Comparison of ENCODE assay signal across 1 fruit fly cellular context in the genomic region with DNA sequence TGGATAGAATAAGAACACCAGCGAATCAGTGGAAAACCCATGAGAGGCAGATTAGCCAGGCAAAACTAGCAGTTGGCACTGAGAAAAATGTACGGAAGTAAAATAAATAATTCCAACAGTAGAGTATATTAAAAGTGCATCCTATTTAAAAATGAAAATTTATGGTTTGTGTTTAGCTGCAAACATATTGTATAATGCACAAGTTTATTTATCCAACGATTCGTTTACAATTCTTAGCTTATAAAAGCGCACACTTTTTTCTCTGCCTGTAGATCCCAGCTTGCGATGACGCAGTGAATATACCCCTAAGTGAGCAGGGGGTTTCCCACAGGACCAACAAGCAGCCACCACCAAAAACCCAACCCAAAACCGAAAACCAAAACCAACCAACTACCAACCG.
TF ChIP-seq lines count a peak whose summit lies in the region.

No protein-coding gene starts in this region.

TF ChIP-seq in whole organism, embryonic, 481 proteins besides CTCF, POLR2A, EP300 and RAD21 (continued from another document and continues in another):
- TF ChIP-seq CG9215 (GFP tag; IDR thresholded peaks at IDR 0.05; lab: Robert Waterston, UW) (peak; percentile 7; the same call in 1 of the 2 replicates), CG7839 (tag; optimal IDR thresholded peaks at IDR 0.05; lab: Kevin White, UChicago) (peak; percentile 41), mld (GFP tag; IDR thresholded peaks at IDR 0.05; lab: Robert Waterston, UW; ENCODE audit: partially characterized antibody) (no peak), grau (tag; optimal IDR thresholded peaks at IDR 0.05; lab: Kevin White, UChicago) (peak; percentile 43), trem (tag; optimal IDR thresholded peaks at IDR 0.05; lab: Kevin White, UChicago) (peak; percentile 73), CG32532 (GFP tag; IDR thresholded peaks at IDR 0.05; lab: Robert Waterston, UW) (0 out of 2 replicates have a peak, but pooled peaks have one; percentile 11), CG33213 (GFP tag; optimal IDR thresholded peaks at IDR 0.05; lab: Kevin White, UChicago) (peak; percentile 46), sc (optimal IDR thresholded peaks at IDR 0.05; lab: Kevin White, UChicago) (no peak), sc (GFP tag; optimal IDR thresholded peaks at IDR 0.05; lab: Kevin White, UChicago) (peak; percentile 40), CG11456 (GFP tag; IDR thresholded peaks at IDR 0.05; lab: Robert Waterston, UW) (no peak), odd (GFP tag; optimal IDR thresholded peaks at IDR 0.05; lab: Kevin White, UChicago) (no peak), CG17612 (GFP tag; IDR thresholded peaks at IDR 0.05; lab: Robert Waterston, UW) (no peak), E2f1 (GFP tag; IDR thresholded peaks at IDR 0.05; lab: Robert Waterston, UW) (peak; percentile 31; the same call in 1 of the 2 replicates), toy (GFP tag; IDR thresholded peaks at IDR 0.05; lab: Robert Waterston, UW) (no peak), CG16863 (GFP tag; optimal IDR thresholded peaks at IDR 0.05; lab: Kevin White, UChicago) (no peak), CG4360 (GFP tag; IDR thresholded peaks at IDR 0.05; lab: Robert Waterston, UW) (0 out of 2 replicates have a peak, but pooled peaks have one; percentile 20), Lpt (GFP tag; optimal IDR thresholded peaks at IDR 0.05; lab: Kevin White, UChicago) (no peak), croc (GFP tag; conservative IDR thresholded peaks at IDR 0.05; lab: Robert Waterston, UW) (peak; percentile 65), GATAe (GFP tag; conservative IDR thresholded peaks at IDR 0.05; lab: Robert Waterston, UW) (no peak), CG10462 (GFP tag; optimal IDR thresholded peaks at IDR 0.05; lab: Kevin White, UChicago) (no peak), Sox100B (GFP tag; optimal IDR thresholded peaks at IDR 0.05; lab: Kevin White, UChicago) (peak; percentile 41), emc (GFP tag; optimal IDR thresholded peaks at IDR 0.05; lab: Kevin White, UChicago) (no peak), CG17568 (GFP tag; optimal IDR thresholded peaks at IDR 0.05; lab: Kevin White, UChicago) (no peak), gsb (GFP tag; IDR thresholded peaks at IDR 0.05; lab: Robert Waterston, UW) (no peak), tgo (GFP tag; IDR thresholded peaks at IDR 0.05; lab: Robert Waterston, UW) (peak; percentile 64), phol (tag; optimal IDR thresholded peaks at IDR 0.05; lab: Kevin White, UChicago) (peak; percentile 82), CG3838 (GFP tag; optimal IDR thresholded peaks at IDR 0.05; lab: Kevin White, UChicago) (no peak), CG8359 (GFP tag; optimal IDR thresholded peaks at IDR 0.05; lab: Kevin White, UChicago; ENCODE audit: borderline replicate concordance) (peak; percentile 22), shn (GFP tag; optimal IDR thresholded peaks at IDR 0.05; lab: Kevin White, UChicago) (no peak), otp (GFP tag; IDR thresholded peaks at IDR 0.05; lab: Robert Waterston, UW) (peak; percentile 77), BEAF-32 (GFP tag; optimal IDR thresholded peaks at IDR 0.05; lab: Kevin White, UChicago) (no peak), H15 (GFP tag; IDR thresholded peaks at IDR 0.05; lab: Robert Waterston, UW) (0 out of 3 replicates have a peak, but pooled peaks have one; percentile 39), crp (GFP tag; optimal IDR thresholded peaks at IDR 0.05; lab: Kevin White, UChicago) (no peak), CG4282 (GFP tag; optimal IDR thresholded peaks at IDR 0.05; lab: Kevin White, UChicago) (no peak), CG8765 (GFP tag; IDR thresholded peaks at IDR 0.05; lab: Robert Waterston, UW) (peak; percentile 47; the same call in 1 of the 2 replicates), CG14441 (GFP tag; IDR thresholded peaks at IDR 0.05; lab: Robert Waterston, UW) (no peak), CG1647 (GFP tag; optimal IDR thresholded peaks at IDR 0.05; lab: Kevin White, UChicago) (peak; percentile 9), CG3726 (GFP tag; IDR thresholded peaks at IDR 0.05; lab: Robert Waterston, UW) (peak; percentile 7; the same call in 1 of the 3 replicates), CG13624 (GFP tag; optimal IDR thresholded peaks at IDR 0.05; lab: Kevin White, UChicago) (no peak), CG2120 (GFP tag; optimal IDR thresholded peaks at IDR 0.05; lab: Kevin White, UChicago) (no peak), CG4424 (GFP tag; optimal IDR thresholded peaks at IDR 0.05; lab: Kevin White, UChicago) (peak; percentile 75), CG31441 (GFP tag; IDR thresholded peaks at IDR 0.05; lab: Robert Waterston, UW) (peak; percentile 78), Hr3 (GFP tag; optimal IDR thresholded peaks at IDR 0.05; lab: Kevin White, UChicago) (peak; percentile 38), her (GFP tag; optimal IDR thresholded peaks at IDR 0.05; lab: Kevin White, UChicago) (no peak), CG4730 (GFP tag; IDR thresholded peaks at IDR 0.05; lab: Robert Waterston, UW) (peak; percentile 46; the same call in 1 of the 2 replicates), Asciz (GFP tag; optimal IDR thresholded peaks at IDR 0.05; lab: Kevin White, UChicago) (no peak), CG17802 (tag; optimal IDR thresholded peaks at IDR 0.05; lab: Kevin White, UChicago) (no peak), Antp (GFP tag; optimal IDR thresholded peaks at IDR 0.05; lab: Kevin White, UChicago) (peak; percentile 29), tup (GFP tag; optimal IDR thresholded peaks at IDR 0.05; lab: Kevin White, UChicago) (peak; percentile 9), Oli (tag; optimal IDR thresholded peaks at IDR 0.05; lab: Kevin White, UChicago) (peak; percentile 31), scrt (GFP tag; optimal IDR thresholded peaks at IDR 0.05; lab: Kevin White, UChicago) (peak; percentile 43), CG12659 (GFP tag; optimal IDR thresholded peaks at IDR 0.05; lab: Kevin White, UChicago) (no peak), nerfin-2 (GFP tag; IDR thresholded peaks at IDR 0.05; lab: Robert Waterston, UW; ENCODE audit: partially characterized antibody) (no peak), Spps (tag; optimal IDR thresholded peaks at IDR 0.05; lab: Kevin White, UChicago) (peak; percentile 4), CG7271 (tag; optimal IDR thresholded peaks at IDR 0.05; lab: Kevin White, UChicago) (no peak), CG3995 (GFP tag; optimal IDR thresholded peaks at IDR 0.05; lab: Kevin White, UChicago) (no peak), CG11093 (GFP tag; IDR thresholded peaks at IDR 0.05; lab: Robert Waterston, UW) (peak; percentile 53; the same call in 1 of the 3 replicates), da (GFP tag; optimal IDR thresholded peaks at IDR 0.05; lab: Kevin White, UChicago) (no peak), CG7745 (tag; optimal IDR thresholded peaks at IDR 0.05; lab: Kevin White, UChicago) (no peak), CG10147 (GFP tag; optimal IDR thresholded peaks at IDR 0.05; lab: Kevin White, UChicago) (peak; percentile 0), CG17385 (GFP tag; optimal IDR thresholded peaks at IDR 0.05; lab: Kevin White, UChicago) (peak; percentile 38), CG8924 (tag; optimal IDR thresholded peaks at IDR 0.05; lab: Kevin White, UChicago) (peak; percentile 61), Optix (GFP tag; IDR thresholded peaks at IDR 0.05; lab: Robert Waterston, UW) (peak; percentile 53; the same call in 1 of the 3 replicates), ranshi (GFP tag; IDR thresholded peaks at IDR 0.05; lab: Robert Waterston, UW) (peak; percentile 36; the same call in 1 of the 2 replicates), sd (tag; optimal IDR thresholded peaks at IDR 0.05; lab: Kevin White, UChicago) (no peak), CG18764 (GFP tag; optimal IDR thresholded peaks at IDR 0.05; lab: Kevin White, UChicago) (peak; percentile 9), ap (GFP tag; IDR thresholded peaks at IDR 0.05; lab: Robert Waterston, UW) (peak; percentile 47; the same call in 1 of the 2 replicates), CG11504 (tag; optimal IDR thresholded peaks at IDR 0.05; lab: Kevin White, UChicago) (peak; percentile 80), CG10654 (GFP tag; optimal IDR thresholded peaks at IDR 0.05; lab: Kevin White, UChicago) (peak; percentile 47), knrl (GFP tag; IDR thresholded peaks at IDR 0.05; lab: Robert Waterston, UW; ENCODE audit: partially characterized antibody) (no peak), NfI (GFP tag; optimal IDR thresholded peaks at IDR 0.05; lab: Kevin White, UChicago) (no peak), CG18011 (GFP tag; optimal IDR thresholded peaks at IDR 0.05; lab: Kevin White, UChicago) (no peak), fru (optimal IDR thresholded peaks at IDR 0.05; lab: Kevin White, UChicago) (no peak), CG34376 (GFP tag; optimal IDR thresholded peaks at IDR 0.05; lab: Kevin White, UChicago) (no peak), CG7556 (GFP tag; optimal IDR thresholded peaks at IDR 0.05; lab: Kevin White, UChicago) (peak; percentile 59), stwl (tag; optimal IDR thresholded peaks at IDR 0.05; lab: Kevin White, UChicago) (peak; percentile 4), Hmx (GFP tag; optimal IDR thresholded peaks at IDR 0.05; lab: Kevin White, UChicago) (no peak), CG10321 (GFP tag; IDR thresholded peaks at IDR 0.05; lab: Robert Waterston, UW) (no peak), jing (GFP tag; optimal IDR thresholded peaks at IDR 0.05; lab: Kevin White, UChicago) (no peak), ind (GFP tag; optimal IDR thresholded peaks at IDR 0.05; lab: Kevin White, UChicago) (peak; percentile 44), CG9437 (GFP tag; optimal IDR thresholded peaks at IDR 0.05; lab: Kevin White, UChicago) (peak; percentile 13), CG11560 (tag; IDR thresholded peaks at IDR 0.05; lab: Robert Waterston, UW) (no peak), gt (GFP tag; IDR thresholded peaks at IDR 0.05; lab: Robert Waterston, UW) (0 out of 2 replicates have a peak, but pooled peaks have one; percentile 35), CG10979 (tag; optimal IDR thresholded peaks at IDR 0.05; lab: Kevin White, UChicago) (peak; percentile 82), Fer1 (GFP tag; optimal IDR thresholded peaks at IDR 0.05; lab: Kevin White, UChicago) (no peak), pnt (GFP tag; optimal IDR thresholded peaks at IDR 0.05; lab: Kevin White, UChicago) (peak; percentile 16), CG15011 (GFP tag; optimal IDR thresholded peaks at IDR 0.05; lab: Kevin White, UChicago) (no peak), Doc3 (GFP tag; IDR thresholded peaks at IDR 0.05; lab: Robert Waterston, UW; ENCODE audit: partially characterized antibody) (no peak), Ravus (GFP tag; IDR thresholded peaks at IDR 0.05; lab: Robert Waterston, UW) (no peak), CG14014 (GFP tag; IDR thresholded peaks at IDR 0.05; lab: Robert Waterston, UW) (no peak), HmgD (GFP tag; optimal IDR thresholded peaks at IDR 0.05; lab: Kevin White, UChicago) (no peak), CG31224 (GFP tag; IDR thresholded peaks at IDR 0.05; lab: Robert Waterston, UW) (no peak), CG12769 (tag; optimal IDR thresholded peaks at IDR 0.05; lab: Kevin White, UChicago) (no peak), H2.0 (GFP tag; IDR thresholded peaks at IDR 0.05; lab: Robert Waterston, UW) (no peak), Meics (GFP tag; optimal IDR thresholded peaks at IDR 0.05; lab: Kevin White, UChicago) (peak; percentile 42), CG17186 (GFP tag; optimal IDR thresholded peaks at IDR 0.05; lab: Kevin White, UChicago) (peak; percentile 30), CG1024 (GFP tag; IDR thresholded peaks at IDR 0.05; lab: Robert Waterston, UW) (peak; percentile 28; the same call in 1 of the 2 replicates), pita (GFP tag; optimal IDR thresholded peaks at IDR 0.05; lab: Kevin White, UChicago) (no peak), CG10959 (GFP tag; IDR thresholded peaks at IDR 0.05; lab: Robert Waterston, UW) (peak; percentile 73), ERR (GFP tag; optimal IDR thresholded peaks at IDR 0.05; lab: Kevin White, UChicago) (no peak), dan (GFP tag; IDR thresholded peaks at IDR 0.05; lab: Robert Waterston, UW) (peak; percentile 59), tll (GFP tag; optimal IDR thresholded peaks at IDR 0.05; lab: Kevin White, UChicago) (no peak), CG1602 (GFP tag; optimal IDR thresholded peaks at IDR 0.05; lab: Kevin White, UChicago) (peak; percentile 9), Taf1 (GFP tag; IDR thresholded peaks at IDR 0.05; lab: Robert Waterston, UW) (no peak), CG2712 (tag; optimal IDR thresholded peaks at IDR 0.05; lab: Kevin White, UChicago) (peak; percentile 86), CG2875 (GFP tag; optimal IDR thresholded peaks at IDR 0.05; lab: Kevin White, UChicago) (peak; percentile 19), Side (GFP tag; optimal IDR thresholded peaks at IDR 0.05; lab: Kevin White, UChicago) (peak; percentile 48), CG2678 (tag; optimal IDR thresholded peaks at IDR 0.05; lab: Kevin White, UChicago) (peak; percentile 78), Lhr (GFP tag; optimal IDR thresholded peaks at IDR 0.05; lab: Kevin White, UChicago) (no peak), Six4 (GFP tag; optimal IDR thresholded peaks at IDR 0.05; lab: Kevin White, UChicago) (peak; percentile 53), stc (GFP tag; IDR thresholded peaks at IDR 0.05; lab: Robert Waterston, UW) (no peak), eve (GFP tag; optimal IDR thresholded peaks at IDR 0.05; lab: Kevin White, UChicago) (peak in 1 of 2 experiments; percentile 89), pho (GFP tag; optimal IDR thresholded peaks at IDR 0.05; lab: Kevin White, UChicago) (no peak), CG15269 (tag; optimal IDR thresholded peaks at IDR 0.05; lab: Kevin White, UChicago) (no peak), Eip74EF (GFP tag; optimal IDR thresholded peaks at IDR 0.05; lab: Kevin White, UChicago) (peak in 1 of 2 experiments; percentile 37), CG6175 (GFP tag; IDR thresholded peaks at IDR 0.05; lab: Robert Waterston, UW) (no peak), CG4707 (GFP tag; optimal IDR thresholded peaks at IDR 0.05; lab: Kevin White, UChicago) (no peak), gcm (GFP tag; optimal IDR thresholded peaks at IDR 0.05; lab: Kevin White, UChicago) (peak; percentile 49), NFAT (GFP tag; IDR thresholded peaks at IDR 0.05; lab: Robert Waterston, UW) (no peak), CG16815 (GFP tag; optimal IDR thresholded peaks at IDR 0.05; lab: Kevin White, UChicago) (peak; percentile 17), Blimp-1 (GFP tag; optimal IDR thresholded peaks at IDR 0.05; lab: Kevin White, UChicago) (peak; percentile 68), CG10366 (GFP tag; IDR thresholded peaks at IDR 0.05; lab: Robert Waterston, UW) (peak; percentile 30; the same call in 1 of the 2 replicates), Atf3 (GFP tag; optimal IDR thresholded peaks at IDR 0.05; lab: Kevin White, UChicago) (no peak), NK7.1 (GFP tag; optimal IDR thresholded peaks at IDR 0.05; lab: Kevin White, UChicago) (peak; percentile 31), CG1233 (GFP tag; optimal IDR thresholded peaks at IDR 0.05; lab: Kevin White, UChicago) (peak; percentile 30), lov (optimal IDR thresholded peaks at IDR 0.05; lab: Kevin White, UChicago) (no peak), lov (GFP tag; IDR thresholded peaks at IDR 0.05; lab: Robert Waterston, UW) (peak; percentile 41; the same call in 1 of the 3 replicates)
